Fruit fly (Drosophila melanogaster) whole organism, embryonic: ENCODE data around the gene Cdc37.

Experiments
- Abd-B ChIP-seq: fragments of 200-800 bp; sonication (Bioruptor generic); optimal IDR thresholded peaks from 2 replicates; lab custom pipeline; 2018; ENCODE audit warnings: missing biosample characterization, mild to moderate bottlenecking, missing genetic modification characterization, moderate library complexity
- CG11085 ChIP-seq: fragments of 200-800 bp; sonication (Bioruptor generic); IDR thresholded peaks from 2 replicates; pipeline ENCODE4 v1.3.6; 2022; ENCODE audit warnings: missing biosample characterization, missing genetic modification characterization
- CG12155 ChIP-seq: fragments of 200-800 bp; sonication (Bioruptor generic); optimal IDR thresholded peaks from 3 replicates; lab custom pipeline; 2016; ENCODE audit warnings: missing biosample characterization, missing genetic modification characterization
- CG13775 ChIP-seq: fragments of 200-800 bp; sonication (Bioruptor generic); optimal IDR thresholded peaks from 3 replicates; lab custom pipeline; 2017; ENCODE audit warnings: missing biosample characterization, mild to moderate bottlenecking, missing genetic modification characterization
- CG17385 ChIP-seq: fragments of 200-800 bp; sonication (Bioruptor generic); optimal IDR thresholded peaks from 3 replicates; lab custom pipeline; 2018; ENCODE audit warnings: missing biosample characterization, mild to moderate bottlenecking, missing genetic modification characterization
- CG31365 ChIP-seq: fragments of 200-800 bp; sonication (Bioruptor generic); optimal IDR thresholded peaks from 2 replicates; lab custom pipeline; 2018; ENCODE audit warnings: missing biosample characterization, mild to moderate bottlenecking, missing genetic modification characterization
- CG34224 ChIP-seq: fragments of 200-800 bp; sonication (Bioruptor generic); IDR thresholded peaks from 3 replicates; pipeline ENCODE4 v1.3.6; 2022; ENCODE audit warnings: missing biosample characterization, missing genetic modification characterization; ENCODE audit not compliant: partially characterized antibody
- CG3726 ChIP-seq: fragments of 200-800 bp; sonication (Bioruptor generic); IDR thresholded peaks from 3 replicates; pipeline ENCODE4, ENCODE4 v1.3.6; 2022; ENCODE audit warnings: missing biosample characterization, missing genetic modification characterization
- CG3995 ChIP-seq: fragments of 200-800 bp; sonication (Bioruptor generic); optimal IDR thresholded peaks from 3 replicates; lab custom pipeline; 2016; ENCODE audit warnings: missing biosample characterization, missing genetic modification characterization
- CG4360 ChIP-seq: fragments of 200-800 bp; sonication (Bioruptor generic); IDR thresholded peaks from 2 replicates; pipeline ENCODE4 v1.3.6; 2022; ENCODE audit warnings: missing biosample characterization, missing genetic modification characterization
- CG43689 ChIP-seq: fragments of 200-800 bp; sonication (Bioruptor generic); IDR thresholded peaks from 2 replicates; pipeline ENCODE4 v1.3.6; 2022; ENCODE audit warnings: missing biosample characterization, missing genetic modification characterization
- CG4424 ChIP-seq: fragments of 200-800 bp; sonication (Bioruptor generic); optimal IDR thresholded peaks from 3 replicates; lab custom pipeline; 2016; ENCODE audit warnings: missing biosample characterization, missing genetic modification characterization
- CG4707 ChIP-seq: fragments of 200-800 bp; sonication (Bioruptor generic); optimal IDR thresholded peaks from 2 replicates; lab custom pipeline; 2018; ENCODE audit warnings: missing biosample characterization, mild to moderate bottlenecking, missing genetic modification characterization, moderate library complexity
- CG7745 ChIP-seq: fragments of 200-800 bp; sonication (Bioruptor generic); optimal IDR thresholded peaks from 2 replicates; lab custom pipeline; 2018; ENCODE audit warnings: missing biosample characterization, mild to moderate bottlenecking, missing genetic modification characterization, moderate library complexity
- CG7928 ChIP-seq: fragments of 200-800 bp; sonication (Bioruptor generic); optimal IDR thresholded peaks from 2 replicates; lab custom pipeline; 2017; ENCODE audit warnings: missing biosample characterization, mild to moderate bottlenecking, missing genetic modification characterization
- CG8089 ChIP-seq: fragments of 200-800 bp; sonication (Bioruptor generic); optimal IDR thresholded peaks from 3 replicates; lab custom pipeline; 2016; ENCODE audit warnings: missing biosample characterization, missing genetic modification characterization
- CG9609 ChIP-seq: fragments of 200-800 bp; sonication (Bioruptor generic); optimal IDR thresholded peaks from 3 replicates; lab custom pipeline; 2016; ENCODE audit warnings: missing biosample characterization, missing genetic modification characterization
- Deaf1 ChIP-seq: fragments of 200-800 bp; optimal IDR thresholded peaks from 3 replicates; lab custom pipeline; 2019; ENCODE audit warnings: missing biosample characterization, mild to moderate bottlenecking, missing genetic modification characterization, moderate library complexity
- ERR ChIP-seq: fragments of 200-800 bp; sonication (Bioruptor generic); optimal IDR thresholded peaks from 2 replicates; lab custom pipeline; 2016; ENCODE audit warnings: missing biosample characterization, missing genetic modification characterization
- Eip74EF ChIP-seq, 2 experiments: fragments of 200-800 bp in 1 of 2; fragments of >200 bp in 1 of 2; sonication (Bioruptor generic) in 1 of 2; optimal IDR thresholded peaks; 2 replicates each; lab custom pipeline; 2017 to 2019; ENCODE audit warnings: missing biosample characterization in 2 of 2, missing genetic modification characterization in 2 of 2, mild to moderate bottlenecking in 1 of 2, moderate library complexity in 1 of 2
- Elba2 ChIP-seq: fragments of 200-800 bp; sonication (Bioruptor generic); optimal IDR thresholded peaks from 3 replicates; lab custom pipeline; 2016; ENCODE audit warnings: missing biosample characterization, missing genetic modification characterization
- HHEX ChIP-seq: fragments of 200-800 bp; sonication (Bioruptor generic); optimal IDR thresholded peaks from 3 replicates; lab custom pipeline; 2017; ENCODE audit warnings: missing biosample characterization, mild to moderate bottlenecking, missing genetic modification characterization, missing genetic modification reagents
- Hr3 ChIP-seq: fragments of 200-800 bp; sonication (Bioruptor generic); optimal IDR thresholded peaks from 3 replicates; lab custom pipeline; 2016; ENCODE audit warnings: missing biosample characterization, missing genetic modification characterization
- Hsf ChIP-seq: fragments of 200-800 bp; sonication (Bioruptor generic); optimal IDR thresholded peaks from 3 replicates; lab custom pipeline; 2016; ENCODE audit warnings: missing biosample characterization, missing genetic modification characterization
- Jarid2 ChIP-seq: fragments of 200-800 bp; sonication (Bioruptor generic); optimal IDR thresholded peaks from 3 replicates; lab custom pipeline; 2017; ENCODE audit warnings: mild to moderate bottlenecking, missing biosample characterization, missing genetic modification reagents, missing genetic modification characterization
- Med ChIP-seq: fragments of 200-800 bp; sonication (Bioruptor generic); peaks from one replicate; lab custom pipeline; 2016; ENCODE audit warnings: missing biosample characterization, missing genetic modification characterization, mild to moderate bottlenecking, inconsistent platforms, moderate library complexity
- Nf-YB ChIP-seq: fragments of 200-800 bp; sonication (Bioruptor generic); optimal IDR thresholded peaks from 3 replicates; lab custom pipeline; 2019; ENCODE audit warnings: missing biosample characterization, mild to moderate bottlenecking, missing genetic modification characterization, moderate library complexity
- Ssrp ChIP-seq: fragments of 200-800 bp; sonication (Bioruptor generic); optimal IDR thresholded peaks from 2 replicates; lab custom pipeline; 2018; ENCODE audit warnings: missing biosample characterization, mild to moderate bottlenecking, missing genetic modification characterization, moderate library complexity
- Taf1 ChIP-seq: fragments of 200-800 bp; sonication (Bioruptor generic); IDR thresholded peaks from 2 replicates; pipeline ENCODE4 v1.3.6; 2022; ENCODE audit warnings: missing biosample characterization, missing genetic modification characterization
- Trl ChIP-seq, 3 experiments: fragments of >200 bp in 2 of 3; fragments of 200-800 bp in 1 of 3; sonication (Bioruptor generic) in 1 of 3; optimal IDR thresholded peaks; 2 replicates in 1 of 3; 3 replicates in 2 of 3; lab custom pipeline; 2016 to 2017; ENCODE audit warnings: missing biosample characterization in 1 of 3, missing genetic modification characterization in 1 of 3
- az2 ChIP-seq: fragments of 200-800 bp; sonication (Bioruptor generic); optimal IDR thresholded peaks from 3 replicates; lab custom pipeline; 2016; ENCODE audit warnings: missing biosample characterization, missing genetic modification characterization
- ems ChIP-seq: fragments of 200-800 bp; sonication (Bioruptor generic); optimal IDR thresholded peaks from 3 replicates; lab custom pipeline; 2016; ENCODE audit warnings: missing biosample characterization, missing genetic modification characterization
- en ChIP-seq: fragments of 200-800 bp; sonication (Bioruptor generic); optimal IDR thresholded peaks from 2 replicates; lab custom pipeline; 2016; ENCODE audit warnings: missing biosample characterization, missing genetic modification characterization
- fd64A ChIP-seq: fragments of 200-800 bp; sonication (Bioruptor generic); optimal IDR thresholded peaks from 3 replicates; lab custom pipeline; 2018; ENCODE audit warnings: missing biosample characterization, mild to moderate bottlenecking, missing genetic modification characterization
- gce ChIP-seq: fragments of 200-800 bp; sonication (Bioruptor generic); IDR thresholded peaks from 3 replicates; pipeline ENCODE4 v1.3.6; 2022; ENCODE audit warnings: missing biosample characterization, missing genetic modification characterization
- gro ChIP-seq: fragments of 200-800 bp; sonication (Bioruptor generic); optimal IDR thresholded peaks from 2 replicates; lab custom pipeline; 2016; ENCODE audit warnings: missing biosample characterization, missing genetic modification characterization
- kah ChIP-seq: fragments of 200-800 bp; sonication (Bioruptor generic); optimal IDR thresholded peaks from 2 replicates; lab custom pipeline; 2018; ENCODE audit warnings: missing biosample characterization, mild to moderate bottlenecking, missing genetic modification characterization
- lilli ChIP-seq: fragments of 200-800 bp; sonication (Bioruptor generic); optimal IDR thresholded peaks from 3 replicates; lab custom pipeline; 2016; ENCODE audit warnings: missing biosample characterization, missing genetic modification characterization
- p53 ChIP-seq: fragments of 200-800 bp; sonication (Bioruptor generic); optimal IDR thresholded peaks from 2 replicates; lab custom pipeline; 2016; ENCODE audit warnings: missing biosample characterization, missing genetic modification characterization
- pros ChIP-seq: fragments of 200-800 bp; sonication (Bioruptor generic); optimal IDR thresholded peaks from 3 replicates; lab custom pipeline; 2019; ENCODE audit warnings: missing biosample characterization, mild to moderate bottlenecking, missing genetic modification characterization, moderate library complexity
- row ChIP-seq: fragments of 200-800 bp; sonication (Bioruptor generic); IDR thresholded peaks from 3 replicates; pipeline ENCODE4 v1.3.6; 2022; ENCODE audit warnings: missing biosample characterization, missing genetic modification characterization
- sima ChIP-seq: fragments of 200-800 bp; sonication (Bioruptor generic); optimal IDR thresholded peaks from 2 replicates; lab custom pipeline; 2016; ENCODE audit warnings: missing biosample characterization, missing genetic modification characterization
- sr ChIP-seq: fragments of 200-800 bp; sonication (Bioruptor generic); IDR thresholded peaks from 3 replicates; pipeline ENCODE4 v1.3.6; 2022; ENCODE audit warnings: missing biosample characterization, missing genetic modification characterization
- trh ChIP-seq: fragments of 200-800 bp; sonication (Bioruptor generic); optimal IDR thresholded peaks from 2 replicates; lab custom pipeline; 2016; ENCODE audit warnings: missing biosample characterization, missing genetic modification characterization
- unc-4 ChIP-seq: fragments of 200-800 bp; sonication (Bioruptor generic); IDR thresholded peaks from 2 replicates; pipeline ENCODE4 v1.3.6; 2022; ENCODE audit warnings: missing biosample characterization, missing genetic modification characterization; ENCODE audit not compliant: partially characterized antibody
- vvl ChIP-seq: fragments of 200-800 bp; sonication (Bioruptor generic); IDR thresholded peaks from 2 replicates; pipeline ENCODE4 v1.3.6; 2022; ENCODE audit warnings: missing biosample characterization, missing genetic modification characterization
- wek ChIP-seq: fragments of 200-800 bp; sonication (Bioruptor generic); optimal IDR thresholded peaks from 3 replicates; lab custom pipeline; 2018; ENCODE audit warnings: missing biosample characterization, mild to moderate bottlenecking, missing genetic modification characterization, moderate library complexity
- z ChIP-seq: fragments of 200-800 bp; sonication (Bioruptor generic); IDR thresholded peaks from 3 replicates; pipeline ENCODE4 v1.3.6; 2022; ENCODE audit warnings: missing biosample characterization, missing genetic modification characterization

Cdc37 gene

dm6 chr3L:1746338-1747199, 48.6 kb upstream of the Cdc37 start, which contains the start of gene CG13921 (continued):
- no peak for TF ChIP-seq unc-4 (GFP tag; lab: Robert Waterston, UW)
- TF ChIP-seq Eip74EF (GFP tag; optimal IDR thresholded peaks at IDR 0.05; lab: Kevin White, UChicago) = peak in 1 of 2 experiments; percentile 98
- peak; percentile 95 for TF ChIP-seq kah (GFP tag; lab: Kevin White, UChicago)
- TF ChIP-seq ERR = peak; percentile 97
- TF ChIP-seq lilli (GFP tag; lab: Kevin White, UChicago) = peak; percentile 99
- peak; percentile 95 for TF ChIP-seq sr (GFP tag; lab: Robert Waterston, UW)
- TF ChIP-seq vvl = peak; percentile 100
- peak; percentile 86 for TF ChIP-seq CG3995 (GFP tag; lab: Kevin White, UChicago)
- TF ChIP-seq CG12155 (GFP tag; lab: Kevin White, UChicago) = peak; percentile 98
- TF ChIP-seq fd64A = peak; percentile 98
- TF ChIP-seq pros = peak; percentile 46
- peak; percentile 88 for TF ChIP-seq Nf-YB
- peak; percentile 100 for TF ChIP-seq Med (GFP tag; lab: Kevin White, UChicago)
- TF ChIP-seq row (GFP tag; lab: Robert Waterston, UW) = peak; percentile 99
- TF ChIP-seq CG4360 (GFP tag; lab: Robert Waterston, UW) = peak; percentile 98
- peak; percentile 93 for TF ChIP-seq CG4707 (GFP tag; lab: Kevin White, UChicago)
- no peak for TF ChIP-seq CG34224 (GFP tag; lab: Robert Waterston, UW)
- peak; percentile 98 for TF ChIP-seq Hr3 (GFP tag; lab: Kevin White, UChicago)
- peak; percentile 86 for TF ChIP-seq Deaf1
- peak; percentile 87 for TF ChIP-seq z
- TF ChIP-seq Ssrp = peak; percentile 99
- TF ChIP-seq az2 (GFP tag; lab: Kevin White, UChicago) = peak; percentile 99
- peak; percentile 98 for TF ChIP-seq gce (GFP tag; lab: Robert Waterston, UW)
- TF ChIP-seq wek (GFP tag; lab: Kevin White, UChicago) = peak; percentile 95
- peak; percentile 99 for TF ChIP-seq Elba2 (GFP tag; lab: Kevin White, UChicago)
- TF ChIP-seq CG31365 (tag; lab: Kevin White, UChicago) = peak; percentile 94
- peak; percentile 99 for TF ChIP-seq ems (GFP tag; lab: Kevin White, UChicago)
- TF ChIP-seq CG13775 = peak; percentile 99
- peak; percentile 100 for TF ChIP-seq CG4424
- peak; percentile 99 for TF ChIP-seq gro (GFP tag; lab: Kevin White, UChicago)
- peak; percentile 98 for TF ChIP-seq p53
- peak; percentile 99 for TF ChIP-seq CG3726 (GFP tag; lab: Robert Waterston, UW)
- peak; percentile 81 for TF ChIP-seq CG7928 (GFP tag; lab: Kevin White, UChicago)
- peak; percentile 99 for TF ChIP-seq CG9609
- TF ChIP-seq Abd-B (GFP tag; lab: Kevin White, UChicago) = peak; percentile 98
- TF ChIP-seq Hsf = peak; percentile 99
- peak; percentile 98 for TF ChIP-seq Taf1 (GFP tag; lab: Robert Waterston, UW)
- TF ChIP-seq CG11085 = peak; percentile 98
- TF ChIP-seq en (GFP tag; lab: Kevin White, UChicago) = peak; percentile 99
- peak; percentile 93 for TF ChIP-seq Jarid2 (GFP tag; lab: Kevin White, UChicago)
- peak; percentile 97 for TF ChIP-seq trh
- TF ChIP-seq Trl (optimal IDR thresholded peaks at IDR 0.05; lab: Kevin White, UChicago) = peak; percentile 32 to 35
- peak; percentile 100 for TF ChIP-seq Trl (GFP tag; optimal IDR thresholded peaks at IDR 0.05; lab: Kevin White, UChicago)
- TF ChIP-seq CG7745 (tag; lab: Kevin White, UChicago) = peak; percentile 92
- TF ChIP-seq HHEX = peak; percentile 99
- peak; percentile 99 for TF ChIP-seq CG8089 (GFP tag; lab: Kevin White, UChicago)
- TF ChIP-seq sima (GFP tag; lab: Kevin White, UChicago) = peak; percentile 98
- peak; percentile 96 for TF ChIP-seq CG43689
- peak; percentile 94 for TF ChIP-seq CG17385 (GFP tag; lab: Kevin White, UChicago)
